Fruit fly (Drosophila melanogaster) whole organism, embryonic: ENCODE results near the gene mio.

ENCODE experiments used
- Adf1 ChIP-seq: fragments of 200-800 bp; sonication (Bioruptor generic); IDR thresholded peaks from 2 replicates; pipeline ENCODE4 v1.3.6; 2022; ENCODE audit warnings: missing biosample characterization, missing genetic modification characterization
- Atf-2 ChIP-seq: fragments of 200-800 bp; sonication (Bioruptor generic); optimal IDR thresholded peaks from 2 replicates; lab custom pipeline; 2016; ENCODE audit warnings: missing biosample characterization, missing genetic modification characterization
- Bdp1 ChIP-seq: fragments of 200-800 bp; sonication (Bioruptor generic); optimal IDR thresholded peaks from 3 replicates; lab custom pipeline; 2016; ENCODE audit warnings: missing biosample characterization, missing genetic modification characterization
- CG11085 ChIP-seq: fragments of 200-800 bp; sonication (Bioruptor generic); IDR thresholded peaks from 2 replicates; pipeline ENCODE4 v1.3.6; 2022; ENCODE audit warnings: missing biosample characterization, missing genetic modification characterization
- CG11456 ChIP-seq: fragments of 200-800 bp; sonication (Bioruptor generic); IDR thresholded peaks from 3 replicates; pipeline ENCODE4 v1.3.6; 2022; ENCODE audit warnings: missing biosample characterization, missing genetic modification characterization
- CG12104 ChIP-seq: fragments of 200-800 bp; sonication (Bioruptor generic); optimal IDR thresholded peaks from 3 replicates; lab custom pipeline; 2016; ENCODE audit warnings: missing biosample characterization, missing genetic modification characterization
- CG16863 ChIP-seq: fragments of 200-800 bp; sonication (Bioruptor generic); optimal IDR thresholded peaks from 3 replicates; lab custom pipeline; 2016; ENCODE audit warnings: missing biosample characterization, missing genetic modification characterization
- CG17359 ChIP-seq: fragments of 200-800 bp; sonication (Bioruptor generic); optimal IDR thresholded peaks from 3 replicates; lab custom pipeline; 2018; ENCODE audit warnings: missing biosample characterization, mild to moderate bottlenecking, missing genetic modification characterization, moderate library complexity
- CG1832 ChIP-seq: fragments of 200-800 bp; sonication (Bioruptor generic); optimal IDR thresholded peaks from 2 replicates; lab custom pipeline; 2017; ENCODE audit warnings: missing biosample characterization, mild to moderate bottlenecking, missing genetic modification characterization, inconsistent platforms
- CG2199 ChIP-seq: fragments of 200-800 bp; sonication (Bioruptor generic); IDR thresholded peaks from 3 replicates; pipeline ENCODE4 v1.3.6; 2022; ENCODE audit warnings: missing biosample characterization, missing genetic modification characterization
- CG30431 ChIP-seq: fragments of 200-800 bp; sonication (Bioruptor generic); optimal IDR thresholded peaks from 2 replicates; lab custom pipeline; 2017; ENCODE audit warnings: missing biosample characterization, missing genetic modification characterization
- CG32767 ChIP-seq: fragments of 200-800 bp; sonication (Bioruptor generic); IDR thresholded peaks from 2 replicates; pipeline ENCODE4 v1.3.6; 2022; ENCODE audit warnings: missing biosample characterization, missing genetic modification characterization
- CG33557 ChIP-seq: fragments of 200-800 bp; sonication (Bioruptor generic); optimal IDR thresholded peaks from 2 replicates; lab custom pipeline; 2019; ENCODE audit warnings: missing biosample characterization, mild to moderate bottlenecking, missing genetic modification characterization, moderate library complexity
- CG4282 ChIP-seq: fragments of 200-800 bp; sonication (Bioruptor generic); optimal IDR thresholded peaks from 2 replicates; lab custom pipeline; 2016; ENCODE audit warnings: missing biosample characterization, missing genetic modification characterization
- CG4730 ChIP-seq: fragments of 200-800 bp; sonication (Bioruptor generic); IDR thresholded peaks from 2 replicates; pipeline ENCODE4 v1.3.6; 2022; ENCODE audit warnings: missing biosample characterization, missing genetic modification characterization
- CG6854 ChIP-seq: fragments of 200-800 bp; sonication (Bioruptor generic); optimal IDR thresholded peaks from 3 replicates; lab custom pipeline; 2017; ENCODE audit warnings: missing biosample characterization, mild to moderate bottlenecking, missing genetic modification characterization
- CG9727 ChIP-seq: fragments of 200-800 bp; sonication (Bioruptor generic); optimal IDR thresholded peaks from 3 replicates; lab custom pipeline; 2017; ENCODE audit warnings: missing biosample characterization, mild to moderate bottlenecking, missing genetic modification characterization
- CHES-1-like ChIP-seq: fragments of 200-800 bp; sonication (Bioruptor generic); optimal IDR thresholded peaks from 2 replicates; lab custom pipeline; 2016; ENCODE audit warnings: missing biosample characterization, missing genetic modification characterization
- Camta ChIP-seq: fragments of 200-800 bp; sonication (Bioruptor generic); optimal IDR thresholded peaks from 2 replicates; lab custom pipeline; 2016; ENCODE audit warnings: missing biosample characterization, missing genetic modification characterization
- CoRest ChIP-seq: fragments of 200-800 bp; sonication (Bioruptor generic); optimal IDR thresholded peaks from 3 replicates; lab custom pipeline; 2018; ENCODE audit warnings: missing biosample characterization, mild to moderate bottlenecking, missing genetic modification characterization, moderate library complexity
- Dbx ChIP-seq: fragments of 200-800 bp; sonication (Bioruptor generic); IDR thresholded peaks from 3 replicates; pipeline ENCODE4 v1.3.6; 2022; ENCODE audit warnings: missing biosample characterization, missing genetic modification characterization
- Dip3 ChIP-seq: fragments of 200-800 bp; sonication (Bioruptor generic); optimal IDR thresholded peaks from 3 replicates; lab custom pipeline; 2016; ENCODE audit warnings: missing biosample characterization, missing genetic modification characterization
- Dref ChIP-seq: fragments of 200-800 bp; sonication (Bioruptor generic); IDR thresholded peaks from 2 replicates; pipeline ENCODE4 v1.3.6; 2022; ENCODE audit warnings: missing biosample characterization, missing genetic modification characterization
- Ets65A ChIP-seq: fragments of 200-800 bp; sonication (Bioruptor generic); peaks from one replicate; lab custom pipeline; 2016; ENCODE audit warnings: missing biosample characterization, missing genetic modification characterization
- H15 ChIP-seq: fragments of 200-800 bp; sonication (Bioruptor generic); IDR thresholded peaks from 3 replicates; pipeline ENCODE4 v1.3.6; 2022; ENCODE audit warnings: missing biosample characterization, missing genetic modification characterization
- HLHmδ ChIP-seq: fragments of 200-800 bp; sonication (Bioruptor generic); optimal IDR thresholded peaks from 2 replicates; lab custom pipeline; 2018; ENCODE audit warnings: missing biosample characterization, mild to moderate bottlenecking, missing genetic modification characterization, moderate library complexity
- Hey ChIP-seq: fragments of 200-800 bp; sonication (Bioruptor generic); optimal IDR thresholded peaks from 3 replicates; lab custom pipeline; 2018; ENCODE audit warnings: missing biosample characterization, mild to moderate bottlenecking, missing genetic modification characterization
- Hsf ChIP-seq: fragments of 200-800 bp; sonication (Bioruptor generic); optimal IDR thresholded peaks from 3 replicates; lab custom pipeline; 2016; ENCODE audit warnings: missing biosample characterization, missing genetic modification characterization
- Mes4 ChIP-seq: fragments of 200-800 bp; sonication (Bioruptor generic); optimal IDR thresholded peaks from 2 replicates; lab custom pipeline; 2016; ENCODE audit warnings: missing biosample characterization, missing genetic modification characterization
- Neu2 ChIP-seq: fragments of 200-800 bp; sonication (Bioruptor generic); optimal IDR thresholded peaks from 3 replicates; lab custom pipeline; 2016; ENCODE audit warnings: missing biosample characterization, missing genetic modification characterization, borderline replicate concordance
- Nf-YB ChIP-seq: fragments of 200-800 bp; sonication (Bioruptor generic); optimal IDR thresholded peaks from 3 replicates; lab custom pipeline; 2019; ENCODE audit warnings: missing biosample characterization, mild to moderate bottlenecking, missing genetic modification characterization, moderate library complexity
- Ptx1 ChIP-seq: fragments of 200-800 bp; sonication (Bioruptor generic); IDR thresholded peaks from 2 replicates; pipeline ENCODE4 v1.3.6; 2022; ENCODE audit warnings: missing biosample characterization, missing genetic modification characterization
- Ssrp ChIP-seq: fragments of 200-800 bp; sonication (Bioruptor generic); optimal IDR thresholded peaks from 2 replicates; lab custom pipeline; 2018; ENCODE audit warnings: missing biosample characterization, mild to moderate bottlenecking, missing genetic modification characterization, moderate library complexity
- aop ChIP-seq: fragments of 200-800 bp; sonication (Bioruptor generic); IDR thresholded peaks from 2 replicates; pipeline ENCODE4 v1.3.6; 2022; ENCODE audit warnings: missing biosample characterization, missing genetic modification characterization
- btn ChIP-seq: fragments of 200-800 bp; sonication (Bioruptor generic); optimal IDR thresholded peaks from 2 replicates; lab custom pipeline; 2016; ENCODE audit warnings: missing biosample characterization, missing genetic modification characterization
- corto ChIP-seq: fragments of 200-800 bp; sonication (Bioruptor generic); optimal IDR thresholded peaks from 2 replicates; lab custom pipeline; 2016; ENCODE audit warnings: missing biosample characterization, mild to moderate bottlenecking, missing genetic modification characterization, moderate library complexity
- crp ChIP-seq, 2 experiments: fragments of 200-800 bp; sonication (Bioruptor generic); optimal IDR thresholded peaks; 2 replicates in 1 of 2; 3 replicates in 1 of 2; lab custom pipeline; 2017; ENCODE audit warnings: missing biosample characterization in 2 of 2, missing genetic modification characterization in 2 of 2, mild to moderate bottlenecking in 1 of 2, moderate library complexity in 1 of 2
- eyg ChIP-seq: fragments of 200-800 bp; sonication (Bioruptor generic); optimal IDR thresholded peaks from 3 replicates; lab custom pipeline; 2016; ENCODE audit warnings: missing biosample characterization, missing genetic modification characterization
- gce ChIP-seq: fragments of 200-800 bp; sonication (Bioruptor generic); IDR thresholded peaks from 3 replicates; pipeline ENCODE4 v1.3.6; 2022; ENCODE audit warnings: missing biosample characterization, missing genetic modification characterization
- gro ChIP-seq: fragments of 200-800 bp; sonication (Bioruptor generic); optimal IDR thresholded peaks from 2 replicates; lab custom pipeline; 2016; ENCODE audit warnings: missing biosample characterization, missing genetic modification characterization
- h ChIP-seq: fragments of >200 bp; optimal IDR thresholded peaks from 2 replicates; lab custom pipeline; 2017
- hth ChIP-seq: fragments of >200 bp; optimal IDR thresholded peaks from 2 replicates; lab custom pipeline; 2017; ENCODE audit warnings: inconsistent platforms
- mam ChIP-seq: fragments of 200-800 bp; sonication (Bioruptor generic); optimal IDR thresholded peaks from 3 replicates; lab custom pipeline; 2016; ENCODE audit warnings: missing biosample characterization, missing genetic modification characterization
- mirr ChIP-seq: fragments of 200-800 bp; sonication (Bioruptor generic); optimal IDR thresholded peaks from 3 replicates; lab custom pipeline; 2018; ENCODE audit warnings: missing biosample characterization, mild to moderate bottlenecking, missing genetic modification characterization
- prd ChIP-seq, 3 experiments: fragments of >200 bp in 2 of 3; fragments of 200-800 bp in 1 of 3; sonication (Bioruptor generic) in 1 of 3; optimal IDR thresholded peaks in 2 of 3; IDR thresholded peaks in 1 of 3; 2 replicates in 2 of 3; 3 replicates in 1 of 3; pipeline versions ENCODE4 v1.3.6 to Lab custom; 2017 to 2022; ENCODE audit warnings: missing biosample characterization in 1 of 3, missing genetic modification characterization in 1 of 3
- stwl ChIP-seq: fragments of 200-800 bp; sonication (Bioruptor generic); optimal IDR thresholded peaks from 3 replicates; lab custom pipeline; 2018; ENCODE audit warnings: missing biosample characterization, mild to moderate bottlenecking, missing genetic modification characterization, moderate library complexity
- z ChIP-seq: fragments of 200-800 bp; sonication (Bioruptor generic); IDR thresholded peaks from 3 replicates; pipeline ENCODE4 v1.3.6; 2022; ENCODE audit warnings: missing biosample characterization, missing genetic modification characterization
- zen2 ChIP-seq: fragments of 200-800 bp; sonication (Bioruptor generic); IDR thresholded peaks from 3 replicates; pipeline ENCODE4 v1.3.6; 2022; ENCODE audit warnings: missing biosample characterization, missing genetic modification characterization; ENCODE audit not compliant: partially characterized antibody
- zfh1 ChIP-seq: fragments of 200-800 bp; sonication (Bioruptor generic); IDR thresholded peaks from 3 replicates; pipeline ENCODE4 v1.3.6; 2022; ENCODE audit warnings: missing biosample characterization, missing genetic modification characterization

Gene mio

DNA sequence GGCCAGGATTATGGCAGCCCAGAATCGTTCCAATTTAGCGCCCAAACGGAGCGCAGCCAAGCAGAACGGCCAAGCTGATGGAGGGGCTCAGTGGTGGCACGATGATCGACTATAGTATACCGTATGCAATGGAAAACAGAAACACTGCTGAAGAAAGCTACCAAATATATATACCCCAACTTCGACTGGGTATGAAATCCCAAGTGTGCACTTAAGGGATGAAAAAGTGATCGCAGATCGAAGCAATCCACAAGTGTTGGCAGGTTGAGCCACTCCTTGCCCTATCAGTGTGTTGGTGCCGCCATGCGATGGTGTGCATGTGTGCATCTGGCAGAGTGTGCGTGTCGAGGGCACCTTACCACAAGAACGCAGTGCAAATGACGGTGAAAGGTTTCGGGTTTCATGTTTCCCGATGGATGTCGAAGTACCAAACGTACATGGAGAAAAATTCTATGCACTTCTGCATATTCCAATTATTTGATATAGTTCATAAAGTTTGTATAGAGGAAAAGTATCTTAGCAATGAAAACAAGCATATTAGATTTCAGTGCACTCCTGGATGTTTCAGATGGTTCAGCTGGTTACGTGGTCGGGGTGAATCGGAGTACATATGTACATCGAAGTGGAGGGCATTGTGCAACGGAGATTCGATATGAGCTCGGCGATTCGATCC, 35.0 kb upstream of the mio start (continued):
- TF ChIP-seq Nf-YB (GFP tag; lab: Kevin White, UChicago) (no peak), H15 (GFP tag; lab: Robert Waterston, UW) (no peak), gro (GFP tag; lab: Kevin White, UChicago) (no peak), CG33557 (GFP tag; lab: Kevin White, UChicago) (peak; percentile 1), btn (GFP tag; lab: Kevin White, UChicago) (no peak), CG4730 (GFP tag; lab: Robert Waterston, UW) (no peak), CoRest (tag; lab: Kevin White, UChicago) (no peak), CG17359 (no peak)

DNA sequence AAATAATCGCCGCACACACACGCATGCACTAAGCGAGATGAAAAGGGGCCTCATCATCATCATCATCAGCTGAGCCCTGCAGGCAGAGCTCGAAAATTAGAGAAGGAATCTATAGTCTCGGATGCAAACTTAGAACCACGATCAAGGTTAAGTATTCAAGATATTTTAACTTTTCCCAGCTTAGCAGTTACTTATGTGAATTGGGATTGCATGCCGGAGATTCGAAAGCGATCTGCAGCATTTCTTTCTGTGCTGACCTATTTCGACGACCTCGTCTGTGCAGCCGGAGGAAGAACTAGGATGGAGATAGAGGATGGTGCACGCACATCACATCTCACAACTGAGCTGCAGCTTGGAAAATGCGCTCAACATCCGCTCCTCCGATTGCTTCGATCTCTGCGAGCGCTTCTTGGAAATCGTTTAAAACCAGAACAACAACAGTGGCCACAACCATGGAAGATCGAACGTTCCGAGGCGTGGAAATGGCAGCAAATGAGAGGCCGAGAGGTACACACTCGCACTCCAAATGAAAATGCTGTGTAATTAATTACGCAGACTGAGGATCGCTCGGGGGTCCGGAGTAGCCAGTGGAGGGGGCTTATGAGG, 34.3 kb upstream of the mio start:
- TF ChIP-seq CG1832, result no peak
- peak; percentile 67; the same call in 2 of the 3 replicates for TF ChIP-seq CG2199
- TF ChIP-seq HLHmδ, result peak; percentile 51
- TF ChIP-seq mam (GFP tag; lab: Kevin White, UChicago), result no peak
- TF ChIP-seq Adf1, result no peak
- TF ChIP-seq gce (GFP tag; lab: Robert Waterston, UW), result no peak
- TF ChIP-seq corto (GFP tag; lab: Kevin White, UChicago), result no peak
- no peak for TF ChIP-seq CG11456 (GFP tag; lab: Robert Waterston, UW)
- no peak for TF ChIP-seq Dref (GFP tag; lab: Robert Waterston, UW)
- peak; percentile 95 for TF ChIP-seq Ets65A (GFP tag; lab: Kevin White, UChicago)
- TF ChIP-seq Camta, result peak; percentile 65
- TF ChIP-seq CG16863 (GFP tag; lab: Kevin White, UChicago), result peak; percentile 59
- TF ChIP-seq eyg (GFP tag; lab: Kevin White, UChicago), result no peak
- TF ChIP-seq crp (GFP tag; optimal IDR thresholded peaks at IDR 0.05; lab: Kevin White, UChicago), result peak in 1 of 2 experiments; percentile 18
- peak; percentile 67 for TF ChIP-seq CHES-1-like (GFP tag; lab: Kevin White, UChicago)
- peak; percentile 94 for TF ChIP-seq zfh1 (GFP tag; lab: Robert Waterston, UW)
- peak; percentile 61 for TF ChIP-seq Ssrp (tag; lab: Kevin White, UChicago)
- peak; percentile 92 for TF ChIP-seq CG9727
- no peak for TF ChIP-seq CG12104 (GFP tag; lab: Kevin White, UChicago)
- TF ChIP-seq zen2 (GFP tag; lab: Robert Waterston, UW), result no peak
- peak; percentile 40 for TF ChIP-seq Bdp1 (GFP tag; lab: Kevin White, UChicago)
- peak; percentile 64 for TF ChIP-seq Hsf (GFP tag; lab: Kevin White, UChicago)
- TF ChIP-seq Hey, result no peak
- TF ChIP-seq mirr, result no peak
- TF ChIP-seq CG6854 (GFP tag; lab: Kevin White, UChicago), result no peak
- peak; percentile 56 for TF ChIP-seq Atf-2 (GFP tag; lab: Kevin White, UChicago)
- no peak for TF ChIP-seq z (GFP tag; lab: Robert Waterston, UW)
- peak; percentile 14 for TF ChIP-seq Neu2 (GFP tag; lab: Kevin White, UChicago)
- TF ChIP-seq hth (lab: Kevin White, UChicago), result no peak
- TF ChIP-seq stwl (tag; lab: Kevin White, UChicago), result peak; percentile 57
- TF ChIP-seq Mes4 (GFP tag; lab: Kevin White, UChicago), result peak; percentile 58
- TF ChIP-seq Dip3 (GFP tag; lab: Kevin White, UChicago), result no peak
- 0 out of 2 replicates have a peak, but pooled peaks have one; percentile 10 for TF ChIP-seq Ptx1 (GFP tag; lab: Robert Waterston, UW)
- TF ChIP-seq Dbx (GFP tag; lab: Robert Waterston, UW), result no peak
- TF ChIP-seq CG4282 (GFP tag; lab: Kevin White, UChicago), result no peak
- TF ChIP-seq CG30431 (GFP tag; lab: Kevin White, UChicago), result peak; percentile 85
- no peak for TF ChIP-seq prd (optimal IDR thresholded peaks at IDR 0.05; lab: Kevin White, UChicago)
- peak; percentile 80 for TF ChIP-seq prd (GFP tag; IDR thresholded peaks at IDR 0.05; lab: Robert Waterston, UW)
- TF ChIP-seq h (lab: Kevin White, UChicago), result no peak
- no peak for TF ChIP-seq CG11085 (GFP tag; lab: Robert Waterston, UW)
- peak; percentile 57; the same call in 1 of the 2 replicates for TF ChIP-seq CG32767 (GFP tag; lab: Robert Waterston, UW)
- peak; percentile 65 for TF ChIP-seq aop (GFP tag; lab: Robert Waterston, UW)
